Worm (Caenorhabditis elegans) whole organism, L3 larva: ENCODE data around the gene Y69A2AR.22.

ENCODE experiments used
- R02D3.7 ChIP-seq: fragments of 150-350 bp; optimal IDR thresholded peaks from 2 replicates; lab custom pipeline; 2014; ENCODE audit warnings: missing biosample characterization, missing genetic modification characterization
- ZK546.5 ChIP-seq: sonication (generic microtip); optimal IDR thresholded peaks from 2 replicates; lab custom pipeline; 2017; ENCODE audit warnings: missing biosample characterization, missing genetic modification characterization
- aly-2 ChIP-seq: fragments of 150-350 bp; optimal IDR thresholded peaks from 2 replicates; lab custom pipeline; 2014; ENCODE audit warnings: missing biosample characterization, missing genetic modification characterization
- ama-1 ChIP-seq: fragments of 150-350 bp; optimal IDR thresholded peaks from 2 replicates; lab custom pipeline; 2018
- ceh-16 ChIP-seq: sonication (generic microtip); optimal IDR thresholded peaks from 2 replicates; lab custom pipeline; 2017; ENCODE audit warnings: missing biosample characterization, missing genetic modification characterization
- ceh-28 ChIP-seq: fragments of 150-350 bp; optimal IDR thresholded peaks from 2 replicates; lab custom pipeline; 2014; ENCODE audit warnings: missing biosample characterization, missing genetic modification reagents, missing genetic modification characterization
- ceh-9 ChIP-seq: sonication (generic microtip); optimal IDR thresholded peaks from 2 replicates; lab custom pipeline; 2018; ENCODE audit warnings: missing biosample characterization, missing genetic modification characterization
- daf-12 ChIP-seq: fragments of 150-350 bp; optimal IDR thresholded peaks from 2 replicates; lab custom pipeline; 2014; ENCODE audit warnings: missing biosample characterization, missing genetic modification reagents, missing genetic modification characterization
- egl-27 ChIP-seq: sonication (generic microtip); optimal IDR thresholded peaks from 4 replicates; lab custom pipeline; 2017; ENCODE audit warnings: missing biosample characterization, missing genetic modification reagents, missing genetic modification characterization
- egl-5 ChIP-seq: fragments of 150-350 bp; optimal IDR thresholded peaks from 2 replicates; lab custom pipeline; 2017; ENCODE audit warnings: missing biosample characterization, missing genetic modification reagents, missing genetic modification characterization, inconsistent platforms
- elt-1 ChIP-seq: fragments of 150-350 bp; optimal IDR thresholded peaks from 2 replicates; lab custom pipeline; 2014; ENCODE audit warnings: missing biosample characterization, missing genetic modification characterization
- elt-2 ChIP-seq: sonication (generic microtip); optimal IDR thresholded peaks from 2 replicates; lab custom pipeline; 2016; ENCODE audit warnings: missing genetic modification reagents, mild to moderate bottlenecking, missing genetic modification characterization, missing compliant biosample characterization
- eor-1 ChIP-seq, 2 experiments: fragments of 150-350 bp; optimal IDR thresholded peaks; 2 replicates each; lab custom pipeline; 2014 to 2018; ENCODE audit warnings: missing biosample characterization in 2 of 2, missing genetic modification characterization in 2 of 2
- fkh-10 ChIP-seq: sonication (generic microtip); optimal IDR thresholded peaks from 2 replicates; lab custom pipeline; 2017; ENCODE audit warnings: missing biosample characterization, missing genetic modification reagents, missing genetic modification characterization
- fkh-2 ChIP-seq: fragments of 150-350 bp; optimal IDR thresholded peaks from 2 replicates; lab custom pipeline; 2014; ENCODE audit warnings: missing biosample characterization, missing genetic modification reagents, missing genetic modification characterization
- fos-1 ChIP-seq: fragments of 150-350 bp; optimal IDR thresholded peaks from 2 replicates; lab custom pipeline; 2014; ENCODE audit warnings: missing biosample characterization, missing genetic modification characterization
- hmg-11 ChIP-seq: sonication (generic microtip); optimal IDR thresholded peaks from 2 replicates; lab custom pipeline; 2016; ENCODE audit warnings: missing genetic modification characterization, missing compliant biosample characterization
- lsy-12 ChIP-seq: sonication (generic microtip); optimal IDR thresholded peaks from 2 replicates; lab custom pipeline; 2016; ENCODE audit warnings: mild to moderate bottlenecking, missing genetic modification characterization, missing compliant biosample characterization
- mdl-1 ChIP-seq: fragments of 150-350 bp; optimal IDR thresholded peaks from 2 replicates; lab custom pipeline; 2014; ENCODE audit warnings: missing biosample characterization, missing genetic modification characterization
- mml-1 ChIP-seq: fragments of 150-350 bp; sonication (generic microtip); optimal IDR thresholded peaks from 3 replicates; lab custom pipeline; 2014; ENCODE audit warnings: missing biosample characterization, missing genetic modification characterization
- nhr-12 ChIP-seq: fragments of 150-350 bp; optimal IDR thresholded peaks from 2 replicates; lab custom pipeline; 2014; ENCODE audit warnings: missing biosample characterization, missing genetic modification characterization
- nhr-23 ChIP-seq: fragments of 150-350 bp; optimal IDR thresholded peaks from 2 replicates; lab custom pipeline; 2014; ENCODE audit warnings: missing biosample characterization, missing genetic modification reagents, missing genetic modification characterization
- nhr-237 ChIP-seq: fragments of 150-350 bp; optimal IDR thresholded peaks from 2 replicates; lab custom pipeline; 2014; ENCODE audit warnings: missing biosample characterization, missing genetic modification characterization
- nhr-28 ChIP-seq: fragments of 150-350 bp; optimal IDR thresholded peaks from 2 replicates; lab custom pipeline; 2014; ENCODE audit warnings: missing biosample characterization, missing genetic modification characterization
- nhr-43 ChIP-seq: sonication (generic microtip); optimal IDR thresholded peaks from 2 replicates; lab custom pipeline; 2016; ENCODE audit warnings: mild to moderate bottlenecking, missing genetic modification characterization, missing compliant biosample characterization; ENCODE audit not compliant: poor library complexity, severe bottlenecking
- nhr-76 ChIP-seq: fragments of 150-350 bp; sonication (generic microtip); optimal IDR thresholded peaks from 5 replicates; lab custom pipeline; 2014; ENCODE audit warnings: missing biosample characterization, missing genetic modification characterization
- pha-4 ChIP-seq: fragments of 150-350 bp; optimal IDR thresholded peaks from 2 replicates; lab custom pipeline; 2014; ENCODE audit warnings: missing biosample characterization, missing genetic modification reagents, missing genetic modification characterization
- skn-1 ChIP-seq: fragments of 150-350 bp; optimal IDR thresholded peaks from 2 replicates; lab custom pipeline; 2014; ENCODE audit warnings: missing biosample characterization, missing genetic modification characterization
- snpc-4 ChIP-seq: fragments of 150-350 bp; optimal IDR thresholded peaks from 2 replicates; lab custom pipeline; 2014; ENCODE audit warnings: missing biosample characterization, missing genetic modification characterization
- tbx-2 ChIP-seq: sonication (generic microtip); optimal IDR thresholded peaks from 2 replicates; lab custom pipeline; 2016; ENCODE audit warnings: mild to moderate bottlenecking, missing genetic modification characterization, missing compliant biosample characterization
- unc-39 ChIP-seq: sonication (generic microtip); optimal IDR thresholded peaks from 4 replicates; lab custom pipeline; 2017; ENCODE audit warnings: missing biosample characterization, missing genetic modification characterization
- zag-1 ChIP-seq: fragments of 150-350 bp; optimal IDR thresholded peaks from 2 replicates; lab custom pipeline; 2014; ENCODE audit warnings: missing biosample characterization, missing genetic modification characterization
- ztf-11 ChIP-seq: fragments of 150-350 bp; optimal IDR thresholded peaks from 2 replicates; lab custom pipeline; 2014; ENCODE audit warnings: missing biosample characterization, missing genetic modification characterization
- ztf-4 ChIP-seq: fragments of 150-350 bp; optimal IDR thresholded peaks from 2 replicates; lab custom pipeline; 2014; ENCODE audit warnings: missing biosample characterization, missing genetic modification characterization

The Y69A2AR.22 gene

ce11 chrIV:2507824-2508223 lies at the start of gene Y69A2AR.22:
TSS of gene Y69A2AR.22 (minus strand) at chrIV:2507924.
- TF ChIP-seq nhr-23 (tag; lab: Kevin White, UChicago) (no peak), nhr-43 (tag; lab: Kevin White, UChicago) (no peak), ceh-28 (tag; lab: Kevin White, UChicago) (no peak), ZK546.5 (tag; lab: Kevin White, UChicago) (no peak), snpc-4 (tag; lab: Kevin White, UChicago) (no peak), nhr-237 (tag; lab: Kevin White, UChicago) (no peak), unc-39 (tag; lab: Kevin White, UChicago) (no peak), ama-1 (lab: Kevin White, UChicago) (no peak), pha-4 (no peak), R02D3.7 (tag; lab: Kevin White, UChicago) (no peak), mml-1 (tag; lab: Kevin White, UChicago) (no peak)
- TF ChIP-seq, all 47 proteins: peak for 0

- TF ChIP-seq nhr-28 (tag; lab: Kevin White, UChicago) (no peak), nhr-12 (tag; lab: Kevin White, UChicago) (no peak), snpc-4 (tag; lab: Kevin White, UChicago) (no peak), elt-1 (no peak), elt-2 (no peak), unc-39 (tag; lab: Kevin White, UChicago) (no peak), ztf-4 (tag; lab: Kevin White, UChicago) (no peak), egl-5 (tag; lab: Kevin White, UChicago) (no peak), zag-1 (tag; lab: Kevin White, UChicago) (no peak), nhr-76 (no peak), egl-27 (no peak), fos-1 (tag; lab: Kevin White, UChicago) (no peak), pha-4 (no peak), ceh-9 (tag; lab: Kevin White, UChicago) (no peak), nhr-237 (tag; lab: Kevin White, UChicago) (no peak)
- TF ChIP-seq, all 47 proteins: peak for 0
Measured at ce11 chrIV:2556211-2556610, 48.5 kb upstream of the Y69A2AR.22 start.

ce11 chrIV:2552855-2553254 lies 45.1 kb upstream of the Y69A2AR.22 start:
- no peak for TF ChIP-seq skn-1
- TF ChIP-seq lsy-12: no peak
- TF ChIP-seq ZK546.5 (tag; lab: Kevin White, UChicago): no peak
- TF ChIP-seq fkh-2: no peak
- TF ChIP-seq eor-1 (tag; optimal IDR thresholded peaks at IDR 0.05; lab: Kevin White, UChicago): no peak
- no peak for TF ChIP-seq ztf-11 (tag; lab: Kevin White, UChicago)
- TF ChIP-seq fos-1 (tag; lab: Kevin White, UChicago): no peak
- TF ChIP-seq ceh-16: no peak
- no peak for TF ChIP-seq mdl-1 (tag; lab: Kevin White, UChicago)
- TF ChIP-seq tbx-2 (tag; lab: Kevin White, UChicago): no peak
- no peak for TF ChIP-seq nhr-23 (tag; lab: Kevin White, UChicago)
- TF ChIP-seq pha-4: no peak
- TF ChIP-seq nhr-237 (tag; lab: Kevin White, UChicago): no peak
- no peak for TF ChIP-seq snpc-4 (tag; lab: Kevin White, UChicago)

DNA sequence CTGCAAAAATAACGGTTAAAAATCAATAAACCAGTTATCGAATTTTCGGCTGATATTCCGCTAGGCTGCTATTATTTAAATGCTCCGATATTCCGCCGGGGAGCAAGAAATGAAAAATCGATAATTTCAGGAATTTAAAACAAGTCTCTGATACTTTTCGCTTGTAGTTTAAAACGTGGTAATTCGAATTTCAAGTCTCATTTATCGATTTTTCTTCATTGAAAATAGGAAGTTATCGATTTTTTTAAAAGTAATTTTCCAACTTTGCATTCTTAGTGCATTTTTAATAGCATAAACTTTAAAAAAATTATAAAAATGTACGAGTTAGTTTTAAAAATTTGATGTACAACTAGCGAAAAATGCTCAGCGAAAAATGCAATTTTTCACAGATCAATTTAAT lies 44.6 kb upstream of the Y69A2AR.22 start:
- TF ChIP-seq ceh-28 (tag; lab: Kevin White, UChicago) (peak; percentile 79), lsy-12 (no peak)

DNA sequence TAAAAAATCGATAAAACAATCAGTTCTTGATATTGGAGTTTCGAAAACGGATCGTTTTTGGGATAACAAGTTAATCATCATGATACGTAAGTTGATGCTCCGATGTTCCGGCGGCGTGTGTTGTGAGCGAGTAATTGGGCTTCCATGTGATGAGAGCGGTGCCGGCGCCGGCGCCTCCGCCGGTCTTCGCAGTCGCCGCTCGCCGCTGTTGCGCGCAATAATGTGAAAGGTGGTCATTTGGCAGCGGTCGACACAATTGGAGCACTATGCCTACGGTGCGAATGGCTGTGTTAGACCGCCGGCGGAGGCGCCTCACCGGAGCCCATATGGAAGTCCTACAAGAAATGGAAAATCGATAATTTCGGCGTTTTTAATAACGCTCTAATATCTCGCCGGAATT lies 44.1 kb upstream of the Y69A2AR.22 start:
- TF ChIP-seq tbx-2 (tag; lab: Kevin White, UChicago) (no peak), ceh-28 (tag; lab: Kevin White, UChicago) (no peak), egl-27 (no peak), fkh-10 (GFP tag; lab: Kevin White, UChicago) (no peak), hmg-11 (no peak), egl-5 (tag; lab: Kevin White, UChicago) (no peak), mml-1 (tag; lab: Kevin White, UChicago) (no peak), daf-12 (tag; lab: Kevin White, UChicago) (no peak), aly-2 (tag; lab: Kevin White, UChicago) (no peak), nhr-23 (tag; lab: Kevin White, UChicago) (no peak), ceh-9 (tag; lab: Kevin White, UChicago) (no peak), nhr-12 (tag; lab: Kevin White, UChicago) (no peak), skn-1 (no peak), ztf-4 (tag; lab: Kevin White, UChicago) (no peak)
